Worm (Caenorhabditis elegans): ENCODE results near the gene C13F10.7.

The C13F10.7 gene

ce11 chrV:7237133-7237532 is 14.1 kb upstream of the C13F10.7 start, which contains the start of gene hyls-1 (continued):
- no peak for TF ChIP-seq bed-1 (GFP tag; IDR thresholded peaks at IDR 0.05)
- peak; percentile 97 for TF ChIP-seq lin-54 (GFP tag; optimal IDR thresholded peaks at IDR 0.05)
- no peak for TF ChIP-seq ztf-25 (GFP tag; IDR thresholded peaks at IDR 0.05)
- no peak for TF ChIP-seq ets-4 (GFP tag; optimal IDR thresholded peaks at IDR 0.05)
- TF ChIP-seq nfyb-1 (GFP tag; IDR thresholded peaks at IDR 0.05): peak; percentile 78
- TF ChIP-seq dpl-1 (GFP tag; optimal IDR thresholded peaks at IDR 0.05): peak; percentile 85
- TF ChIP-seq D2030.7 (GFP tag; IDR thresholded peaks at IDR 0.05): peak; percentile 83
- no peak for TF ChIP-seq ceh-58 (GFP tag; IDR thresholded peaks at IDR 0.05)
- peak; percentile 88 for TF ChIP-seq madf-6 (GFP tag; IDR thresholded peaks at IDR 0.05)
- TF ChIP-seq snpc-4 (GFP tag; optimal IDR thresholded peaks at IDR 0.05): no peak
- TF ChIP-seq snpc-4 (tag; optimal IDR thresholded peaks at IDR 0.05): peak in 3 of 4 experiments; percentile 45 to 60 (median 45)
- TF ChIP-seq F55B11.4 (tag; optimal IDR thresholded peaks at IDR 0.05; ENCODE audit: borderline replicate concordance, insufficient read depth): no peak
- TF ChIP-seq madf-10 (tag; optimal IDR thresholded peaks at IDR 0.05): no peak
- TF ChIP-seq T26A5.8 (tag; optimal IDR thresholded peaks at IDR 0.05): no peak
- TF ChIP-seq mes-4 (tag; optimal IDR thresholded peaks at IDR 0.05): no peak
- no peak for TF ChIP-seq cebp-1 (GFP tag; IDR thresholded peaks at IDR 0.05)
- TF ChIP-seq cebp-1 (tag; optimal IDR thresholded peaks at IDR 0.05): peak; percentile 71
- TF ChIP-seq lin-26 (GFP tag; IDR thresholded peaks at IDR 0.05): no peak
- TF ChIP-seq ztf-28 (GFP tag; IDR thresholded peaks at IDR 0.05): no peak
- TF ChIP-seq ceh-100 (GFP tag; IDR thresholded peaks at IDR 0.05): peak; percentile 74
- no peak for TF ChIP-seq ztf-22 (GFP tag; optimal IDR thresholded peaks at IDR 0.05)
- TF ChIP-seq lsy-27 (tag; optimal IDR thresholded peaks at IDR 0.05; ENCODE audit: borderline replicate concordance, insufficient read depth): peak; percentile 7
- TF ChIP-seq let-607 (tag; optimal IDR thresholded peaks at IDR 0.05): no peak
- no peak for TF ChIP-seq nhr-120 (GFP tag; IDR thresholded peaks at IDR 0.05)
- peak; percentile 89; the same call in 1 of the 2 replicates for TF ChIP-seq madf-3 (GFP tag; IDR thresholded peaks at IDR 0.05)
- peak; percentile 93 for TF ChIP-seq efl-1 (GFP tag; optimal IDR thresholded peaks at IDR 0.05)
- TF ChIP-seq C06A6.2 (GFP tag; conservative IDR thresholded peaks at IDR 0.05): peak; percentile 81
- no peak for TF ChIP-seq ztf-3 (GFP tag; optimal IDR thresholded peaks at IDR 0.05)
- 0 out of 2 replicates have a peak, but pooled peaks have one; percentile 20 for TF ChIP-seq attf-6 (GFP tag; IDR thresholded peaks at IDR 0.05)

ce11 chrV:7237094-7237132 is 13.9 kb upstream of the C13F10.7 start, which contains the start of gene hpo-9:
hpo-9 (minus strand) TSS chrV:7237130.
- TF ChIP-seq snpc-3.4 (tag; optimal IDR thresholded peaks at IDR 0.05): no peak
- TF ChIP-seq rpc-1 (optimal IDR thresholded peaks at IDR 0.05): no peak
- TF ChIP-seq rpc-1 (tag; optimal IDR thresholded peaks at IDR 0.05): no peak
- TF ChIP-seq lsl-1 (GFP tag; optimal IDR thresholded peaks at IDR 0.05): no peak

ce11 chrV:7236694-7237093 is 13.6 kb upstream of the C13F10.7 start:
- no peak for TF ChIP-seq nhr-179 (tag; optimal IDR thresholded peaks at IDR 0.05)
- TF ChIP-seq B0336.3 (GFP tag; IDR thresholded peaks at IDR 0.05): no peak
- TF ChIP-seq dox-1 (GFP tag; IDR thresholded peaks at IDR 0.05): no peak
- TF ChIP-seq ccch-3 (GFP tag; optimal IDR thresholded peaks at IDR 0.05): no peak
- no peak for TF ChIP-seq nhr-80 (tag; optimal IDR thresholded peaks at IDR 0.05)
- no peak for TF ChIP-seq madf-8 (GFP tag; conservative IDR thresholded peaks at IDR 0.05)
- no peak for TF ChIP-seq snpc-1.3 (tag; optimal IDR thresholded peaks at IDR 0.05; ENCODE audit: insufficient read depth)
- TF ChIP-seq ztf-18 (tag; optimal IDR thresholded peaks at IDR 0.05): no peak
- TF ChIP-seq hmg-20 (GFP tag; IDR thresholded peaks at IDR 0.05): no peak
- TF ChIP-seq zim-3 (tag; optimal IDR thresholded peaks at IDR 0.05): no peak
- TF ChIP-seq F49E8.2 (tag; optimal IDR thresholded peaks at IDR 0.05; ENCODE audit: insufficient read depth): no peak
- TF ChIP-seq Y67H2A.10 (GFP tag; conservative IDR thresholded peaks at IDR 0.05): no peak
- TF ChIP-seq efl-1 (GFP tag; optimal IDR thresholded peaks at IDR 0.05): no peak
- no peak for TF ChIP-seq cebp-1 (GFP tag; IDR thresholded peaks at IDR 0.05)
- TF ChIP-seq cebp-1 (tag; optimal IDR thresholded peaks at IDR 0.05): no peak
- TF ChIP-seq sptf-2 (GFP tag; optimal IDR thresholded peaks at IDR 0.05): no peak

Measured in whole organism, young adult.